Comparison of ENCODE assay signal across 2 fruit fly cellular contexts in genomic region chr3L:15670455-15670854, dm6.
TF ChIP-seq lines count a peak whose summit lies in the region.

No protein-coding gene starts in this region.

TF ChIP-seq in whole organism, embryonic, 481 proteins besides CTCF, POLR2A, EP300 and RAD21 (continued from another document):
- no peak for TF ChIP-seq Side (GFP tag; optimal IDR thresholded peaks at IDR 0.05; lab: Kevin White, UChicago)
- TF ChIP-seq CG2712 (tag; optimal IDR thresholded peaks at IDR 0.05; lab: Kevin White, UChicago) = peak; percentile 74
- TF ChIP-seq slp2 (GFP tag; optimal IDR thresholded peaks at IDR 0.05; lab: Kevin White, UChicago) = no peak
- TF ChIP-seq zen2 (GFP tag; IDR thresholded peaks at IDR 0.05; lab: Robert Waterston, UW; ENCODE audit: partially characterized antibody) = no peak
- TF ChIP-seq Nf-YB (GFP tag; optimal IDR thresholded peaks at IDR 0.05; lab: Kevin White, UChicago) = peak; percentile 5
- no peak for TF ChIP-seq C15 (GFP tag; IDR thresholded peaks at IDR 0.05; lab: Robert Waterston, UW)
- TF ChIP-seq CG10959 (GFP tag; IDR thresholded peaks at IDR 0.05; lab: Robert Waterston, UW) = peak; percentile 48; the same call in 1 of the 2 replicates
- TF ChIP-seq D19A (tag; optimal IDR thresholded peaks at IDR 0.05; lab: Kevin White, UChicago) = peak; percentile 34
- peak; percentile 13 for TF ChIP-seq CG4424 (GFP tag; optimal IDR thresholded peaks at IDR 0.05; lab: Kevin White, UChicago)
- peak; percentile 69 for TF ChIP-seq CG14710 (tag; optimal IDR thresholded peaks at IDR 0.05; lab: Kevin White, UChicago)
- TF ChIP-seq CG31441 (GFP tag; IDR thresholded peaks at IDR 0.05; lab: Robert Waterston, UW) = peak; percentile 48
- peak; percentile 83 for TF ChIP-seq zf30C (GFP tag; optimal IDR thresholded peaks at IDR 0.05; lab: Kevin White, UChicago)
- no peak for TF ChIP-seq CG15601 (tag; optimal IDR thresholded peaks at IDR 0.05; lab: Kevin White, UChicago)
- TF ChIP-seq zen (tag; optimal IDR thresholded peaks at IDR 0.05; lab: Kevin White, UChicago) = peak; percentile 73
- peak; percentile 72 for TF ChIP-seq CG17361 (GFP tag; IDR thresholded peaks at IDR 0.05; lab: Robert Waterston, UW)
- peak; percentile 37 for TF ChIP-seq nmo (GFP tag; optimal IDR thresholded peaks at IDR 0.05; lab: Kevin White, UChicago)
- no peak for TF ChIP-seq Antp (GFP tag; optimal IDR thresholded peaks at IDR 0.05; lab: Kevin White, UChicago)
- no peak for TF ChIP-seq sisA (GFP tag; IDR thresholded peaks at IDR 0.05; lab: Robert Waterston, UW)
- peak; percentile 25 for TF ChIP-seq CG6813 (GFP tag; optimal IDR thresholded peaks at IDR 0.05; lab: Kevin White, UChicago)
- no peak for TF ChIP-seq croc (GFP tag; conservative IDR thresholded peaks at IDR 0.05; lab: Robert Waterston, UW)
- TF ChIP-seq tll (GFP tag; optimal IDR thresholded peaks at IDR 0.05; lab: Kevin White, UChicago) = peak in 1 of 2 experiments; percentile 3
- TF ChIP-seq lola (GFP tag; optimal IDR thresholded peaks at IDR 0.05; lab: Kevin White, UChicago) = peak in 1 of 3 experiments; percentile 86
- no peak for TF ChIP-seq CkIIα-i1 (GFP tag; IDR thresholded peaks at IDR 0.05; lab: Robert Waterston, UW)
- peak; percentile 56 for TF ChIP-seq CG8924 (tag; optimal IDR thresholded peaks at IDR 0.05; lab: Kevin White, UChicago)
- TF ChIP-seq ara (GFP tag; IDR thresholded peaks at IDR 0.05; lab: Robert Waterston, UW) = 0 out of 2 replicates have a peak, but pooled peaks have one; percentile 24
- peak; percentile 81 for TF ChIP-seq CG9727 (GFP tag; optimal IDR thresholded peaks at IDR 0.05; lab: Kevin White, UChicago)
- peak; percentile 62 for TF ChIP-seq CG10267 (tag; optimal IDR thresholded peaks at IDR 0.05; lab: Kevin White, UChicago)
- peak; percentile 10 for TF ChIP-seq Spps (tag; optimal IDR thresholded peaks at IDR 0.05; lab: Kevin White, UChicago)
- peak; percentile 12 for TF ChIP-seq az2 (GFP tag; optimal IDR thresholded peaks at IDR 0.05; lab: Kevin White, UChicago)
- peak; percentile 12 for TF ChIP-seq CG7839 (tag; optimal IDR thresholded peaks at IDR 0.05; lab: Kevin White, UChicago)
- TF ChIP-seq CG10979 (tag; optimal IDR thresholded peaks at IDR 0.05; lab: Kevin White, UChicago) = peak; percentile 76
- TF ChIP-seq CG15269 (tag; optimal IDR thresholded peaks at IDR 0.05; lab: Kevin White, UChicago) = no peak
- TF ChIP-seq CG33557 (GFP tag; optimal IDR thresholded peaks at IDR 0.05; lab: Kevin White, UChicago) = peak; percentile 73
- TF ChIP-seq twi (tag; optimal IDR thresholded peaks at IDR 0.05; lab: Kevin White, UChicago) = peak; percentile 4
- peak; percentile 62 for TF ChIP-seq gem (tag; optimal IDR thresholded peaks at IDR 0.05; lab: Kevin White, UChicago)
- TF ChIP-seq gsb-n (tag; optimal IDR thresholded peaks at IDR 0.05; lab: Kevin White, UChicago) = peak; percentile 19
- peak; percentile 9 for TF ChIP-seq Hr3 (GFP tag; optimal IDR thresholded peaks at IDR 0.05; lab: Kevin White, UChicago)
- peak; percentile 48 for TF ChIP-seq phol (tag; optimal IDR thresholded peaks at IDR 0.05; lab: Kevin White, UChicago)
- peak; percentile 35 for TF ChIP-seq CG13775 (GFP tag; optimal IDR thresholded peaks at IDR 0.05; lab: Kevin White, UChicago)
- no peak for TF ChIP-seq D (optimal IDR thresholded peaks at IDR 0.05; lab: Kevin White, UChicago)
- TF ChIP-seq D (GFP tag; optimal IDR thresholded peaks at IDR 0.05; lab: Kevin White, UChicago) = peak; percentile 29
- peak; percentile 42 for TF ChIP-seq sens (GFP tag; lab: Kevin White, UChicago)
- peak; percentile 54 for TF ChIP-seq CG12391 (tag; optimal IDR thresholded peaks at IDR 0.05; lab: Kevin White, UChicago)
- peak; percentile 8 for TF ChIP-seq CG8290 (GFP tag; optimal IDR thresholded peaks at IDR 0.05; lab: Kevin White, UChicago)
- TF ChIP-seq CG8290 (tag; optimal IDR thresholded peaks at IDR 0.05; lab: Kevin White, UChicago) = no peak
- 0 out of 3 replicates have a peak, but pooled peaks have one; percentile 12 for TF ChIP-seq zfh1 (GFP tag; IDR thresholded peaks at IDR 0.05; lab: Robert Waterston, UW)
- TF ChIP-seq grn (GFP tag; optimal IDR thresholded peaks at IDR 0.05; lab: Kevin White, UChicago) = no peak
- TF ChIP-seq prd (optimal IDR thresholded peaks at IDR 0.05; lab: Kevin White, UChicago) = no peak
- peak; percentile 40; the same call in 1 of the 3 replicates for TF ChIP-seq prd (GFP tag; IDR thresholded peaks at IDR 0.05; lab: Robert Waterston, UW)

TF ChIP-seq in whole organism, wandering third instar larva, 38 proteins besides CTCF, POLR2A, EP300 and RAD21 (continued from another document):
- no peak for TF ChIP-seq usp (GFP tag; optimal IDR thresholded peaks at IDR 0.05; lab: Kevin White, UChicago)
TF ChIP-seq in whole organism, wandering third instar larva: peak in this region for 9.
